Fruit fly (Drosophila melanogaster) whole organism, pupa: ENCODE measurements around the gene Bhmt.

Experiments used
- CG10348 ChIP-seq: fragments of 200-800 bp; sonication (Bioruptor generic); IDR thresholded peaks from 2 replicates; pipeline ENCODE4 v1.3.6; 2022; ENCODE audit warnings: missing biosample characterization, missing genetic modification characterization
- CG14655 ChIP-seq: fragments of 200-800 bp; sonication (Bioruptor generic); optimal IDR thresholded peaks from 3 replicates; lab custom pipeline; 2017; ENCODE audit warnings: mild to moderate bottlenecking, missing biosample characterization, missing genetic modification reagents, missing genetic modification characterization
- CG32121 ChIP-seq: fragments of 200-800 bp; sonication (Bioruptor generic); IDR thresholded peaks from 2 replicates; pipeline ENCODE4 v1.3.6; 2022; ENCODE audit warnings: missing biosample characterization, missing genetic modification characterization
- CG34367 ChIP-seq: fragments of 200-800 bp; sonication (Bioruptor generic); optimal IDR thresholded peaks from 2 replicates; lab custom pipeline; 2018; ENCODE audit warnings: missing biosample characterization, mild to moderate bottlenecking, missing genetic modification characterization
- CG8159 ChIP-seq: fragments of 200-800 bp; sonication (Bioruptor generic); optimal IDR thresholded peaks from 3 replicates; lab custom pipeline; 2018; ENCODE audit warnings: missing biosample characterization, mild to moderate bottlenecking, missing genetic modification characterization, moderate library complexity
- CG8301 ChIP-seq: fragments of 200-800 bp; sonication (Bioruptor generic); optimal IDR thresholded peaks from 2 replicates; lab custom pipeline; 2018; ENCODE audit warnings: missing biosample characterization, mild to moderate bottlenecking, missing genetic modification characterization
- CG9948 ChIP-seq: fragments of 200-800 bp; sonication (Bioruptor generic); optimal IDR thresholded peaks from 2 replicates; lab custom pipeline; 2018; ENCODE audit warnings: missing biosample characterization, mild to moderate bottlenecking, missing genetic modification characterization, moderate library complexity
- D1 ChIP-seq: fragments of 200-800 bp; sonication (Bioruptor generic); optimal IDR thresholded peaks from 2 replicates; lab custom pipeline; 2018; ENCODE audit warnings: missing biosample characterization, mild to moderate bottlenecking, missing genetic modification characterization, moderate library complexity
- EcR ChIP-seq: fragments of 200-800 bp; sonication (Bioruptor generic); optimal IDR thresholded peaks from 3 replicates; lab custom pipeline; 2019; ENCODE audit warnings: missing biosample characterization, missing genetic modification characterization, mild to moderate bottlenecking, moderate library complexity, missing genetic modification reagents
- Ets98B ChIP-seq: fragments of 200-800 bp; sonication (Bioruptor generic); IDR thresholded peaks from 2 replicates; pipeline ENCODE4 v1.3.6; 2022; ENCODE audit warnings: missing biosample characterization, missing genetic modification characterization
- Pif1B ChIP-seq: fragments of 200-800 bp; sonication (Bioruptor generic); optimal IDR thresholded peaks from 3 replicates; lab custom pipeline; 2016; ENCODE audit warnings: missing biosample characterization, missing genetic modification characterization
- fd96Ca ChIP-seq: fragments of 200-800 bp; sonication (Bioruptor generic); IDR thresholded peaks from 3 replicates; pipeline ENCODE4 v1.3.6; 2022; ENCODE audit warnings: missing biosample characterization, missing genetic modification characterization
- gl ChIP-seq: fragments of 200-800 bp; sonication (Bioruptor generic); optimal IDR thresholded peaks from 2 replicates; lab custom pipeline; 2018; ENCODE audit warnings: missing biosample characterization, mild to moderate bottlenecking, missing genetic modification characterization

- TF ChIP-seq gl (no peak), Ets98B (GFP tag; lab: Robert Waterston, UW) (no peak), CG32121 (no peak), CG14655 (GFP tag; lab: Kevin White, UChicago) (no peak), CG34367 (tag; lab: Kevin White, UChicago) (no peak), fd96Ca (GFP tag; lab: Robert Waterston, UW) (no peak), CG9948 (tag; lab: Kevin White, UChicago) (peak; percentile 4), Pif1B (GFP tag; lab: Kevin White, UChicago) (no peak), D1 (tag; lab: Kevin White, UChicago) (no peak), EcR (GFP tag; lab: Kevin White, UChicago) (no peak), CG8301 (tag; lab: Kevin White, UChicago) (no peak), CG10348 (GFP tag; lab: Robert Waterston, UW) (no peak), CG8159 (tag; lab: Kevin White, UChicago) (no peak)
Measured at dm6 chr2L:18965367-18966213, 8.5 kb upstream of the Bhmt start.
